2 fruit fly cellular contexts compared by ENCODE assay signal in the genomic region with DNA sequence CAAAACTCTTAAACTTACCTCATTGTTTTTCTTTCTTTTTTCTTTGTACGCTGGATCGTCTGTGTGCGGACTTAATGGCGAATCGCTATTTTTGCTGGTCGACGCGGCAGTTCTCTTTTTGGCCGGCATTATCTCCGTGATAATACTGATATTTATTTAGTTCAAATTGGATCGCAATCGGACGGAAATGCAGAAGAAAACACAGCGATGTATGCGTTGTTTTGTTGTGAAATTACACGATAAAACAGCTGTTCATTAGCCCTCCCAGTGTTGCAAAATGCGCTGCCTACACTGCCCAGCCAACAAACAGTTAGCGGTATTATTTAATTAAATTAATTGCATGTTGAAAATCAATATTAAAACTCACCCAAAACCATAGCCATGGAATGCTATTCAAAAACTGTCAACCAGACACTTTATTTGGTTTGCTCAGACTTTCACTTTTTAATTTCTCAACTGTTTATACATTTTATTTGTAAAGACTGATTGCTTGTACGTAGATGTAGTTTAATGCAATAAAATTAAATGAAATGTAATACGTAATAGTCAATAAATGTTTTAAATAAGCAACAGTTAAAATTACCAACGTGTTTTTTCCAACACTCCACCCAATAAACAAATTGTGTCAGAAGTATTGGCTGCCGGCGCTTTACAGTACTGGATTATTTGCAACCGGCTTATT.
TF ChIP-seq lines count a peak whose summit lies in the region.

A gene (minus strand): TSS at position 205 of the 682 bp plus-strand sequence.
A gene (plus strand): TSS at position 431 of the 682 bp plus-strand sequence.

TF ChIP-seq in whole organism, embryonic, 481 proteins besides CTCF, POLR2A, EP300 and RAD21 (continued from another document and continues in another):
- TF ChIP-seq HLH4C (GFP tag; IDR thresholded peaks at IDR 0.05; lab: Robert Waterston, UW; ENCODE audit: partially characterized antibody) (no peak), ac (GFP tag; optimal IDR thresholded peaks at IDR 0.05; lab: Kevin White, UChicago) (peak; percentile 67), Dek (tag; optimal IDR thresholded peaks at IDR 0.05; lab: Kevin White, UChicago) (peak; percentile 92), Fer3 (tag; optimal IDR thresholded peaks at IDR 0.05; lab: Kevin White, UChicago) (peak; percentile 90), CG6254 (GFP tag; optimal IDR thresholded peaks at IDR 0.05; lab: Kevin White, UChicago) (peak; percentile 84), toy (GFP tag; IDR thresholded peaks at IDR 0.05; lab: Robert Waterston, UW) (peak; percentile 54; the same call in 1 of the 2 replicates), CG8944 (GFP tag; optimal IDR thresholded peaks at IDR 0.05; lab: Kevin White, UChicago) (peak; percentile 89), CG9797 (GFP tag; optimal IDR thresholded peaks at IDR 0.05; lab: Kevin White, UChicago) (peak; percentile 25), gsb-n (tag; optimal IDR thresholded peaks at IDR 0.05; lab: Kevin White, UChicago) (peak; percentile 89), CG1024 (GFP tag; IDR thresholded peaks at IDR 0.05; lab: Robert Waterston, UW) (peak; percentile 63), cwo (GFP tag; optimal IDR thresholded peaks at IDR 0.05; lab: Kevin White, UChicago) (peak; percentile 90), ato (GFP tag; IDR thresholded peaks at IDR 0.05; lab: Robert Waterston, UW; ENCODE audit: partially characterized antibody) (no peak), Pdp1 (GFP tag; optimal IDR thresholded peaks at IDR 0.05; lab: Kevin White, UChicago) (peak; percentile 92 to 96), CG31441 (GFP tag; IDR thresholded peaks at IDR 0.05; lab: Robert Waterston, UW) (peak; percentile 95), cas (GFP tag; IDR thresholded peaks at IDR 0.05; lab: Robert Waterston, UW) (peak; percentile 32; the same call in 1 of the 2 replicates), emc (GFP tag; optimal IDR thresholded peaks at IDR 0.05; lab: Kevin White, UChicago) (peak; percentile 85), aop (GFP tag; IDR thresholded peaks at IDR 0.05; lab: Robert Waterston, UW) (peak; percentile 53; the same call in 1 of the 2 replicates), zf30C (GFP tag; optimal IDR thresholded peaks at IDR 0.05; lab: Kevin White, UChicago) (peak; percentile 25), klu (GFP tag; IDR thresholded peaks at IDR 0.05; lab: Robert Waterston, UW) (peak; percentile 80; the same call in 1 of the 2 replicates), sug (tag; optimal IDR thresholded peaks at IDR 0.05; lab: Kevin White, UChicago) (peak; percentile 89), CG31365 (tag; optimal IDR thresholded peaks at IDR 0.05; lab: Kevin White, UChicago) (peak; percentile 69), CG1603 (tag; optimal IDR thresholded peaks at IDR 0.05; lab: Kevin White, UChicago) (peak; percentile 88), CG15514 (GFP tag; optimal IDR thresholded peaks at IDR 0.05; lab: Kevin White, UChicago) (peak; percentile 90), ind (GFP tag; optimal IDR thresholded peaks at IDR 0.05; lab: Kevin White, UChicago) (peak; percentile 95), CG12299 (tag; optimal IDR thresholded peaks at IDR 0.05; lab: Kevin White, UChicago) (peak; percentile 85), repo (GFP tag; optimal IDR thresholded peaks at IDR 0.05; lab: Kevin White, UChicago) (peak; percentile 86), zen (tag; optimal IDR thresholded peaks at IDR 0.05; lab: Kevin White, UChicago) (peak; percentile 85), CG12155 (GFP tag; optimal IDR thresholded peaks at IDR 0.05; lab: Kevin White, UChicago) (peak; percentile 92), zen2 (GFP tag; IDR thresholded peaks at IDR 0.05; lab: Robert Waterston, UW; ENCODE audit: partially characterized antibody) (no peak), rib (GFP tag; IDR thresholded peaks at IDR 0.05; lab: Robert Waterston, UW) (peak; percentile 87), CG32532 (GFP tag; IDR thresholded peaks at IDR 0.05; lab: Robert Waterston, UW) (peak; percentile 89), CG8281 (tag; optimal IDR thresholded peaks at IDR 0.05; lab: Kevin White, UChicago) (peak; percentile 79), CG2116 (GFP tag; optimal IDR thresholded peaks at IDR 0.05; lab: Kevin White, UChicago) (peak; percentile 88), CG2120 (GFP tag; optimal IDR thresholded peaks at IDR 0.05; lab: Kevin White, UChicago) (peak; percentile 97), CG12942 (GFP tag; optimal IDR thresholded peaks at IDR 0.05; lab: Kevin White, UChicago) (peak; percentile 90), Hr3 (GFP tag; optimal IDR thresholded peaks at IDR 0.05; lab: Kevin White, UChicago) (peak; percentile 95), yki (optimal IDR thresholded peaks at IDR 0.05; lab: Kevin White, UChicago) (no peak), crp (GFP tag; optimal IDR thresholded peaks at IDR 0.05; lab: Kevin White, UChicago) (peak; percentile 92 to 95), CG13123 (GFP tag; optimal IDR thresholded peaks at IDR 0.05; lab: Kevin White, UChicago) (peak; percentile 84), CG17829 (tag; optimal IDR thresholded peaks at IDR 0.05; lab: Kevin White, UChicago) (peak; percentile 91), CG10654 (GFP tag; optimal IDR thresholded peaks at IDR 0.05; lab: Kevin White, UChicago) (peak; percentile 93), scrt (GFP tag; optimal IDR thresholded peaks at IDR 0.05; lab: Kevin White, UChicago) (peak; percentile 91), grau (tag; optimal IDR thresholded peaks at IDR 0.05; lab: Kevin White, UChicago) (peak; percentile 91), hth (optimal IDR thresholded peaks at IDR 0.05; lab: Kevin White, UChicago) (no peak), CG1792 (GFP tag; optimal IDR thresholded peaks at IDR 0.05; lab: Kevin White, UChicago) (peak; percentile 91), CG15696 (tag; optimal IDR thresholded peaks at IDR 0.05; lab: Kevin White, UChicago) (peak; percentile 73), dimm (GFP tag; IDR thresholded peaks at IDR 0.05; lab: Robert Waterston, UW) (peak; percentile 59; the same call in 1 of the 2 replicates), cato (GFP tag; optimal IDR thresholded peaks at IDR 0.05; lab: Kevin White, UChicago; ENCODE audit: borderline replicate concordance) (peak; percentile 91), hb (GFP tag; IDR thresholded peaks at IDR 0.05; lab: Robert Waterston, UW; ENCODE audit: partially characterized antibody) (no peak), onecut (GFP tag; IDR thresholded peaks at IDR 0.05; lab: Robert Waterston, UW) (peak; percentile 65), Mad (GFP tag; optimal IDR thresholded peaks at IDR 0.05; lab: Kevin White, UChicago) (peak; percentile 96), CG6272 (GFP tag; IDR thresholded peaks at IDR 0.05; lab: Robert Waterston, UW) (peak; percentile 92), her (GFP tag; optimal IDR thresholded peaks at IDR 0.05; lab: Kevin White, UChicago) (peak; percentile 88), bigmax (GFP tag; optimal IDR thresholded peaks at IDR 0.05; lab: Kevin White, UChicago) (no peak), CG3281 (GFP tag; optimal IDR thresholded peaks at IDR 0.05; lab: Kevin White, UChicago) (peak; percentile 95), CG30403 (GFP tag; optimal IDR thresholded peaks at IDR 0.05; lab: Kevin White, UChicago) (peak; percentile 98), Ssrp (tag; optimal IDR thresholded peaks at IDR 0.05; lab: Kevin White, UChicago) (peak; percentile 90), peb (GFP tag; IDR thresholded peaks at IDR 0.05; lab: Robert Waterston, UW) (peak; percentile 83), CG43689 (GFP tag; IDR thresholded peaks at IDR 0.05; lab: Robert Waterston, UW) (peak; percentile 44; the same call in 1 of the 2 replicates)

TF ChIP-seq in whole organism, prepupa, 60 proteins besides CTCF, POLR2A, EP300 and RAD21 (continued from another document):
- peak; percentile 90 for TF ChIP-seq CG7368 (GFP tag; optimal IDR thresholded peaks at IDR 0.05; lab: Kevin White, UChicago)
- peak; percentile 91 for TF ChIP-seq CG3032 (tag; optimal IDR thresholded peaks at IDR 0.05; lab: Kevin White, UChicago)
- TF ChIP-seq CG10631 (GFP tag; optimal IDR thresholded peaks at IDR 0.05; lab: Kevin White, UChicago): peak; percentile 95
- TF ChIP-seq pdm3 (GFP tag; optimal IDR thresholded peaks at IDR 0.05; lab: Kevin White, UChicago): peak; percentile 97
- peak; percentile 97 for TF ChIP-seq Sox102F (GFP tag; optimal IDR thresholded peaks at IDR 0.05; lab: Kevin White, UChicago)
- peak; percentile 77 for TF ChIP-seq CG11294 (GFP tag; IDR thresholded peaks at IDR 0.05; lab: Robert Waterston, UW)
- TF ChIP-seq CG32006 (GFP tag; optimal IDR thresholded peaks at IDR 0.05; lab: Kevin White, UChicago): peak; percentile 97
- TF ChIP-seq CG3919 (GFP tag; optimal IDR thresholded peaks at IDR 0.05; lab: Kevin White, UChicago): peak; percentile 95
- peak; percentile 97 for TF ChIP-seq topi (GFP tag; optimal IDR thresholded peaks at IDR 0.05; lab: Kevin White, UChicago)
- TF ChIP-seq CG6792 (GFP tag; optimal IDR thresholded peaks at IDR 0.05; lab: Kevin White, UChicago): peak; percentile 93
- TF ChIP-seq Gug (GFP tag; IDR thresholded peaks at IDR 0.05; lab: Robert Waterston, UW): peak; percentile 85
- TF ChIP-seq CG11762 (GFP tag; optimal IDR thresholded peaks at IDR 0.05; lab: Kevin White, UChicago; ENCODE audit: insufficient read depth): peak; percentile 96
- peak; percentile 84 for TF ChIP-seq fkh (GFP tag; optimal IDR thresholded peaks at IDR 0.05; lab: Kevin White, UChicago)
